Fruit fly (Drosophila melanogaster) whole organism, embryonic: ENCODE measurements around the gene CG31687.
A peak's percentile ranks its signal among the peaks of the same experiment; 100 is the strongest.

ENCODE experiments used
- ATbp ChIP-seq: fragments of 200-800 bp; sonication (Bioruptor generic); optimal IDR thresholded peaks from 2 replicates; lab custom pipeline; 2017; ENCODE audit warnings: missing biosample characterization, mild to moderate bottlenecking, missing genetic modification characterization, missing genetic modification reagents
- CG12769 ChIP-seq: fragments of 200-800 bp; sonication (Bioruptor generic); optimal IDR thresholded peaks from 2 replicates; lab custom pipeline; 2019; ENCODE audit warnings: missing biosample characterization, mild to moderate bottlenecking, missing genetic modification characterization, moderate library complexity
- CG15269 ChIP-seq: fragments of 200-800 bp; sonication (Bioruptor generic); optimal IDR thresholded peaks from 2 replicates; lab custom pipeline; 2018; ENCODE audit warnings: missing biosample characterization, mild to moderate bottlenecking, missing genetic modification characterization, moderate library complexity
- CG1602 ChIP-seq: fragments of 200-800 bp; sonication (Bioruptor generic); optimal IDR thresholded peaks from 3 replicates; lab custom pipeline; 2016; ENCODE audit warnings: missing biosample characterization, missing genetic modification characterization
- CG4820 ChIP-seq: fragments of 200-800 bp; sonication (Bioruptor generic); optimal IDR thresholded peaks from 3 replicates; lab custom pipeline; 2016; ENCODE audit warnings: missing biosample characterization, missing genetic modification characterization
- CG6683 ChIP-seq: fragments of 200-800 bp; sonication (Bioruptor generic); optimal IDR thresholded peaks from 2 replicates; lab custom pipeline; 2017; ENCODE audit warnings: missing biosample characterization, mild to moderate bottlenecking, missing genetic modification characterization, missing genetic modification reagents
- CG6765 ChIP-seq: fragments of 200-800 bp; sonication (Bioruptor generic); optimal IDR thresholded peaks from 3 replicates; lab custom pipeline; 2017; ENCODE audit warnings: missing biosample characterization, mild to moderate bottlenecking, missing genetic modification characterization
- CG7928 ChIP-seq: fragments of 200-800 bp; sonication (Bioruptor generic); optimal IDR thresholded peaks from 2 replicates; lab custom pipeline; 2017; ENCODE audit warnings: missing biosample characterization, mild to moderate bottlenecking, missing genetic modification characterization
- CTCF ChIP-seq: fragments of 200-800 bp; sonication (Bioruptor generic); optimal IDR thresholded peaks from 2 replicates; lab custom pipeline; 2017; ENCODE audit warnings: missing biosample characterization, mild to moderate bottlenecking, missing genetic modification characterization, moderate library complexity
- Camta ChIP-seq: fragments of 200-800 bp; sonication (Bioruptor generic); optimal IDR thresholded peaks from 2 replicates; lab custom pipeline; 2016; ENCODE audit warnings: missing biosample characterization, missing genetic modification characterization
- D ChIP-seq, 2 experiments: fragments of 200-800 bp in 1 of 2; fragments of >200 bp in 1 of 2; sonication (Bioruptor generic) in 1 of 2; optimal IDR thresholded peaks; 2 replicates in 1 of 2; 3 replicates in 1 of 2; lab custom pipeline; 2017; ENCODE audit warnings: mild to moderate bottlenecking in 1 of 2, missing biosample characterization in 1 of 2, missing genetic modification characterization in 1 of 2, missing genetic modification reagents in 1 of 2
- Deaf1 ChIP-seq: fragments of 200-800 bp; optimal IDR thresholded peaks from 3 replicates; lab custom pipeline; 2019; ENCODE audit warnings: missing biosample characterization, mild to moderate bottlenecking, missing genetic modification characterization, moderate library complexity
- Dip2 ChIP-seq: fragments of 200-800 bp; sonication (Bioruptor generic); IDR thresholded peaks from 2 replicates; pipeline ENCODE4 v1.3.6; 2022; ENCODE audit warnings: missing biosample characterization, missing genetic modification characterization
- Dll ChIP-seq: fragments of 200-800 bp; sonication (Bioruptor generic); IDR thresholded peaks from 4 replicates; pipeline ENCODE4 v1.3.6; 2022; ENCODE audit warnings: missing biosample characterization, missing genetic modification characterization; ENCODE audit not compliant: partially characterized antibody
- Ets65A ChIP-seq: fragments of 200-800 bp; sonication (Bioruptor generic); peaks from one replicate; lab custom pipeline; 2016; ENCODE audit warnings: missing biosample characterization, missing genetic modification characterization
- Med ChIP-seq: fragments of 200-800 bp; sonication (Bioruptor generic); peaks from one replicate; lab custom pipeline; 2016; ENCODE audit warnings: missing biosample characterization, missing genetic modification characterization, mild to moderate bottlenecking, inconsistent platforms, moderate library complexity
- bigmax ChIP-seq: fragments of 200-800 bp; sonication (Bioruptor generic); optimal IDR thresholded peaks from 2 replicates; lab custom pipeline; 2018; ENCODE audit warnings: missing biosample characterization, mild to moderate bottlenecking, missing genetic modification characterization
- br ChIP-seq: fragments of >200 bp; optimal IDR thresholded peaks from 2 replicates; lab custom pipeline; 2017
- chif ChIP-seq, 2 experiments: fragments of 200-800 bp; sonication (Bioruptor generic); optimal IDR thresholded peaks; 3 replicates each; lab custom pipeline; 2016; ENCODE audit warnings: missing biosample characterization in 2 of 2, missing genetic modification characterization in 2 of 2
- chinmo ChIP-seq: fragments of 200-800 bp; sonication (Bioruptor generic); IDR thresholded peaks from 4 replicates; pipeline ENCODE4 v1.3.6; 2022; ENCODE audit warnings: missing biosample characterization, missing genetic modification characterization; ENCODE audit not compliant: partially characterized antibody
- chm ChIP-seq: fragments of 200-800 bp; sonication (Bioruptor generic); IDR thresholded peaks from 2 replicates; pipeline ENCODE4 v1.3.6; 2022; ENCODE audit warnings: missing biosample characterization, missing genetic modification characterization
- ci ChIP-seq: fragments of 200-800 bp; sonication (Bioruptor generic); IDR thresholded peaks from 3 replicates; pipeline ENCODE4 v1.3.6; 2022; ENCODE audit warnings: missing biosample characterization, missing genetic modification characterization
- cwo ChIP-seq: fragments of 200-800 bp; sonication (Bioruptor generic); optimal IDR thresholded peaks from 3 replicates; lab custom pipeline; 2017; ENCODE audit warnings: missing biosample characterization, missing genetic modification characterization, mild to moderate bottlenecking, moderate library complexity, missing genetic modification reagents
- dati ChIP-seq: fragments of 200-800 bp; sonication (Bioruptor generic); IDR thresholded peaks from 2 replicates; pipeline ENCODE4 v1.3.6; 2022; ENCODE audit warnings: missing biosample characterization, missing genetic modification characterization
- disco-r ChIP-seq: fragments of 200-800 bp; sonication (Bioruptor generic); optimal IDR thresholded peaks from 2 replicates; lab custom pipeline; 2016; ENCODE audit warnings: missing biosample characterization, missing genetic modification characterization
- dm ChIP-seq: fragments of 200-800 bp; sonication (Bioruptor generic); optimal IDR thresholded peaks from 3 replicates; lab custom pipeline; 2016; ENCODE audit warnings: missing biosample characterization, missing genetic modification characterization
- h ChIP-seq: fragments of >200 bp; optimal IDR thresholded peaks from 2 replicates; lab custom pipeline; 2017
- hbn ChIP-seq: fragments of 200-800 bp; sonication (Bioruptor generic); IDR thresholded peaks from 2 replicates; pipeline ENCODE4 v1.3.6; 2022; ENCODE audit warnings: missing biosample characterization, missing genetic modification characterization; ENCODE audit not compliant: partially characterized antibody
- klu ChIP-seq: fragments of 200-800 bp; sonication (Bioruptor generic); IDR thresholded peaks from 2 replicates; pipeline ENCODE4 v1.3.6; 2022; ENCODE audit warnings: missing biosample characterization, missing genetic modification characterization
- knrl ChIP-seq: fragments of 200-800 bp; sonication (Bioruptor generic); IDR thresholded peaks from 3 replicates; pipeline ENCODE4 v1.3.6; 2022; ENCODE audit warnings: missing biosample characterization, missing genetic modification characterization; ENCODE audit not compliant: partially characterized antibody
- nom ChIP-seq: fragments of 200-800 bp; sonication (Bioruptor generic); optimal IDR thresholded peaks from 2 replicates; lab custom pipeline; 2017; ENCODE audit warnings: missing biosample characterization, missing genetic modification characterization, mild to moderate bottlenecking, moderate library complexity, missing genetic modification reagents
- prd ChIP-seq, 3 experiments: fragments of >200 bp in 2 of 3; fragments of 200-800 bp in 1 of 3; sonication (Bioruptor generic) in 1 of 3; optimal IDR thresholded peaks in 2 of 3; IDR thresholded peaks in 1 of 3; 2 replicates in 2 of 3; 3 replicates in 1 of 3; pipeline versions ENCODE4 v1.3.6 to Lab custom; 2017 to 2022; ENCODE audit warnings: missing biosample characterization in 1 of 3, missing genetic modification characterization in 1 of 3
- pros ChIP-seq: fragments of 200-800 bp; sonication (Bioruptor generic); optimal IDR thresholded peaks from 3 replicates; lab custom pipeline; 2019; ENCODE audit warnings: missing biosample characterization, mild to moderate bottlenecking, missing genetic modification characterization, moderate library complexity
- rib ChIP-seq: fragments of 200-800 bp; sonication (Bioruptor generic); IDR thresholded peaks from 2 replicates; pipeline ENCODE4 v1.3.6; 2022; ENCODE audit warnings: missing biosample characterization, missing genetic modification characterization
- sd ChIP-seq: fragments of 200-800 bp; sonication (Bioruptor generic); optimal IDR thresholded peaks from 3 replicates; lab custom pipeline; 2018; ENCODE audit warnings: missing biosample characterization, mild to moderate bottlenecking, missing genetic modification characterization, moderate library complexity
- sens ChIP-seq: fragments of 200-800 bp; sonication (Bioruptor generic); peaks from one replicate; lab custom pipeline; 2016; ENCODE audit warnings: missing biosample characterization, missing genetic modification characterization
- slbo ChIP-seq: fragments of 200-800 bp; sonication (Bioruptor generic); IDR thresholded peaks from 2 replicates; pipeline ENCODE4 v1.3.6; 2022; ENCODE audit warnings: missing biosample characterization, missing genetic modification characterization
- so ChIP-seq: fragments of 200-800 bp; sonication (Bioruptor generic); IDR thresholded peaks from 3 replicates; pipeline ENCODE4 v1.3.6; 2022; ENCODE audit warnings: missing biosample characterization, missing genetic modification characterization
- stwl ChIP-seq: fragments of 200-800 bp; sonication (Bioruptor generic); optimal IDR thresholded peaks from 3 replicates; lab custom pipeline; 2018; ENCODE audit warnings: missing biosample characterization, mild to moderate bottlenecking, missing genetic modification characterization, moderate library complexity
- tll ChIP-seq, 2 experiments: fragments of 200-800 bp in 1 of 2; fragments of >200 bp in 1 of 2; sonication (Bioruptor generic) in 1 of 2; optimal IDR thresholded peaks; 2 replicates each; lab custom pipeline; 2017 to 2019; ENCODE audit warnings: missing biosample characterization in 2 of 2, missing genetic modification characterization in 2 of 2, mild to moderate bottlenecking in 1 of 2, moderate library complexity in 1 of 2
- trh ChIP-seq: fragments of 200-800 bp; sonication (Bioruptor generic); optimal IDR thresholded peaks from 2 replicates; lab custom pipeline; 2016; ENCODE audit warnings: missing biosample characterization, missing genetic modification characterization
- twi ChIP-seq: fragments of 200-800 bp; optimal IDR thresholded peaks from 2 replicates; lab custom pipeline; 2019; ENCODE audit warnings: missing biosample characterization, mild to moderate bottlenecking, missing genetic modification characterization, moderate library complexity
- vvl ChIP-seq: fragments of 200-800 bp; sonication (Bioruptor generic); IDR thresholded peaks from 2 replicates; pipeline ENCODE4 v1.3.6; 2022; ENCODE audit warnings: missing biosample characterization, missing genetic modification characterization
- wek ChIP-seq: fragments of 200-800 bp; sonication (Bioruptor generic); optimal IDR thresholded peaks from 3 replicates; lab custom pipeline; 2018; ENCODE audit warnings: missing biosample characterization, mild to moderate bottlenecking, missing genetic modification characterization, moderate library complexity
- zen ChIP-seq: fragments of 200-800 bp; sonication (Bioruptor generic); optimal IDR thresholded peaks from 3 replicates; lab custom pipeline; 2018; ENCODE audit warnings: missing biosample characterization, mild to moderate bottlenecking, missing genetic modification characterization, moderate library complexity

The CG31687 gene

dm6 chr2L:20486050-20486751 is 36.2 kb downstream of the CG31687 start:
- TF ChIP-seq disco-r (GFP tag; lab: Kevin White, UChicago) = no peak
- TF ChIP-seq cwo = no peak
- peak; percentile 84 for TF ChIP-seq Ets65A (GFP tag; lab: Kevin White, UChicago)
- peak; percentile 56 for TF ChIP-seq Med (GFP tag; lab: Kevin White, UChicago)
- TF ChIP-seq chm = peak; percentile 11; the same call in 1 of the 2 replicates
- TF ChIP-seq rib (GFP tag; lab: Robert Waterston, UW) = no peak
- peak in 1 of 2 experiments; percentile 42 for TF ChIP-seq tll (GFP tag; optimal IDR thresholded peaks at IDR 0.05; lab: Kevin White, UChicago)
- TF ChIP-seq dm (GFP tag; lab: Kevin White, UChicago) = peak; percentile 31
- TF ChIP-seq twi (tag; lab: Kevin White, UChicago) = peak; percentile 100
- TF ChIP-seq stwl = no peak

- TF ChIP-seq nom (GFP tag; lab: Kevin White, UChicago) = peak; percentile 36
- TF ChIP-seq CG6683 (GFP tag; lab: Kevin White, UChicago) = no peak
- TF ChIP-seq knrl (GFP tag; lab: Robert Waterston, UW) = no peak
- TF ChIP-seq klu (GFP tag; lab: Robert Waterston, UW) = no peak
- no peak for TF ChIP-seq wek (GFP tag; lab: Kevin White, UChicago)
- peak; percentile 64 for TF ChIP-seq Ets65A (GFP tag; lab: Kevin White, UChicago)
- TF ChIP-seq Camta = no peak
- TF ChIP-seq pros (GFP tag; lab: Kevin White, UChicago) = no peak
- TF ChIP-seq Dip2 = no peak
- TF ChIP-seq, all 482 proteins: peak for 2
Observed at dm6 chr2L:20486752-20487141, 36.7 kb downstream of the CG31687 start.

dm6 chr2L:20487723-20488122 is 37.7 kb downstream of the CG31687 start:
- TF ChIP-seq br (lab: Kevin White, UChicago) = no peak
- TF ChIP-seq twi (tag; lab: Kevin White, UChicago) = peak; percentile 75
- 0 out of 4 replicates have a peak, but pooled peaks have one; percentile 11 for TF ChIP-seq chinmo
- TF ChIP-seq sd (tag; lab: Kevin White, UChicago) = peak; percentile 66
- peak; percentile 65 for TF ChIP-seq sens (GFP tag; lab: Kevin White, UChicago)
- peak; percentile 18 for TF ChIP-seq CG12769 (tag; lab: Kevin White, UChicago)
- peak; percentile 74; the same call in 1 of the 3 replicates for TF ChIP-seq so (GFP tag; lab: Robert Waterston, UW)
- no peak for TF ChIP-seq Deaf1 (tag; lab: Kevin White, UChicago)
- no peak for TF ChIP-seq ATbp (GFP tag; lab: Kevin White, UChicago)

dm6 chr2L:20488128-20488527 is 38.1 kb downstream of the CG31687 start:
- TF ChIP-seq bigmax (GFP tag; lab: Kevin White, UChicago) = no peak
- TF ChIP-seq slbo (GFP tag; lab: Robert Waterston, UW) = no peak
- TF ChIP-seq dati (GFP tag; lab: Robert Waterston, UW) = no peak
- no peak for TF ChIP-seq CG15269
- TF ChIP-seq trh = no peak
- TF ChIP-seq CG4820 (GFP tag; lab: Kevin White, UChicago) = no peak
- TF ChIP-seq prd (optimal IDR thresholded peaks at IDR 0.05; lab: Kevin White, UChicago) = no peak
- 0 out of 3 replicates have a peak, but pooled peaks have one; percentile 6 for TF ChIP-seq prd (GFP tag; IDR thresholded peaks at IDR 0.05; lab: Robert Waterston, UW)
- no peak for TF ChIP-seq CG7928
- TF ChIP-seq Ets65A (GFP tag; lab: Kevin White, UChicago) = no peak
- TF ChIP-seq D (optimal IDR thresholded peaks at IDR 0.05; lab: Kevin White, UChicago) = peak; percentile 5
- TF ChIP-seq D (GFP tag; optimal IDR thresholded peaks at IDR 0.05; lab: Kevin White, UChicago) = no peak
- TF ChIP-seq rib (GFP tag; lab: Robert Waterston, UW) = no peak
- peak; percentile 50 for TF ChIP-seq h (lab: Kevin White, UChicago)
- peak; percentile 6 for TF ChIP-seq zen (tag; lab: Kevin White, UChicago)
- TF ChIP-seq CTCF (GFP tag; lab: Kevin White, UChicago) = peak; percentile 86
- TF ChIP-seq CG6765 (GFP tag; lab: Kevin White, UChicago) = no peak
- no peak for TF ChIP-seq chif (GFP tag; optimal IDR thresholded peaks at IDR 0.05; lab: Kevin White, UChicago)
- TF ChIP-seq vvl (GFP tag; lab: Robert Waterston, UW) = 0 out of 2 replicates have a peak, but pooled peaks have one; percentile 12
- no peak for TF ChIP-seq CG1602 (GFP tag; lab: Kevin White, UChicago)
- no peak for TF ChIP-seq Dll (GFP tag; lab: Robert Waterston, UW)
- TF ChIP-seq hbn (GFP tag; lab: Robert Waterston, UW) = no peak
- 0 out of 3 replicates have a peak, but pooled peaks have one; percentile 15 for TF ChIP-seq ci
